Worm (Caenorhabditis elegans): ENCODE results near the gene chst-1.

ce11 chrII:8124867-8125266 lies 18.1 kb upstream of the chst-1 start, which contains the start of gene ire-1:
- TF ChIP-seq ref-1 (GFP tag; conservative IDR thresholded peaks at IDR 0.05) (no peak), cog-1 (tag; optimal IDR thresholded peaks at IDR 0.05) (no peak), med-1 (GFP tag; optimal IDR thresholded peaks at IDR 0.05; ENCODE audit: insufficient read depth) (no peak), flt-1 (GFP tag; IDR thresholded peaks at IDR 0.05) (no peak), T22C8.4 (GFP tag; IDR thresholded peaks at IDR 0.05) (no peak), klf-2 (GFP tag; conservative IDR thresholded peaks at IDR 0.05) (no peak), tab-1 (GFP tag; IDR thresholded peaks at IDR 0.05) (no peak), ztf-29 (GFP tag; IDR thresholded peaks at IDR 0.05) (no peak), ztf-23 (GFP tag; IDR thresholded peaks at IDR 0.05) (no peak)

Data from whole organism, midembryonic.